Worm (Caenorhabditis elegans) whole organism, midembryonic: Measurements from ENCODE around the gene syg-2.

Source experiments
- cog-1 ChIP-seq: sonication (generic microtip); optimal IDR thresholded peaks from 2 replicates; lab custom pipeline; 2016; ENCODE audit warnings: missing genetic modification characterization, missing compliant biosample characterization
- flt-1 ChIP-seq: fragments of 200-800 bp; sonication (Bioruptor generic); IDR thresholded peaks from 2 replicates; pipeline ENCODE4 v1.3.6; 2022; ENCODE audit warnings: missing genetic modification characterization, missing compliant biosample characterization
- klf-2 ChIP-seq: fragments of 200-800 bp; sonication (Bioruptor generic); conservative IDR thresholded peaks from 2 replicates; pipeline ENCODE4 v1.3.6; 2022; ENCODE audit warnings: missing genetic modification reagents, missing genetic modification characterization, missing compliant biosample characterization
- med-1 ChIP-seq: sonication (generic microtip); optimal IDR thresholded peaks from 2 replicates; lab custom pipeline; 2017; ENCODE audit warnings: missing genetic modification characterization, mild to moderate bottlenecking, missing compliant biosample characterization, antibody characterized with exemption, missing genetic modification reagents; ENCODE audit not compliant: insufficient read depth
- ref-1 ChIP-seq: fragments of 200-800 bp; sonication (Bioruptor generic); conservative IDR thresholded peaks from 2 replicates; pipeline ENCODE4 v1.3.6; 2022; ENCODE audit warnings: missing genetic modification reagents, missing genetic modification characterization, missing compliant biosample characterization
- tab-1 ChIP-seq: fragments of 200-800 bp; sonication (Bioruptor generic); IDR thresholded peaks from 2 replicates; pipeline ENCODE4 v1.3.6; 2022; ENCODE audit warnings: missing genetic modification characterization, missing compliant biosample characterization
- ztf-23 ChIP-seq: fragments of 200-800 bp; sonication (Bioruptor generic); IDR thresholded peaks from 2 replicates; pipeline ENCODE4 v1.3.6; 2022; ENCODE audit warnings: missing genetic modification reagents, missing genetic modification characterization, missing compliant biosample characterization

DNA sequence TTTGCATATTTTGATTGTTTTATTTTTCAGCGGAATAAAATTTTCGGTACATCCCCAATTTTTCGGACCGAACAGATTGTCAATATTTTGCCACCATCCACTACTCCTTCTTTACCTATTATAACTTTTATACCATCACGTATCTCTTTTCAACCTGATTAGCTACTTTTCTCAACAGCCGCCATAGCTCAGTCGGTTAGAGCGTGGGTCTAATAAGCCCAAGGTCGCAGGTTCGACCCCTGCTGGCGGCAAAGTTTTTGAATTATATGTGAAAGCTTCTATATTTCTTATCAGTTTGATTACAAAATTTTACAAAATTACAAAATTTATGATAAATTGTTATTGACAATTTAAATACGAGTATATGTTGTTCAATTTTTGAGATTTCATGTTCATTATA is 24.2 kb downstream of the syg-2 start:
- TF ChIP-seq ref-1 (GFP tag; lab: Robert Waterston, UW): no peak
- TF ChIP-seq tab-1: no peak
- no peak for TF ChIP-seq flt-1 (GFP tag; lab: Robert Waterston, UW)
- no peak for TF ChIP-seq ztf-23 (GFP tag; lab: Robert Waterston, UW)
- no peak for TF ChIP-seq klf-2 (GFP tag; lab: Robert Waterston, UW)
- no peak for TF ChIP-seq med-1
- no peak for TF ChIP-seq cog-1 (tag; lab: Kevin White, UChicago)
